Fruit fly (Drosophila melanogaster) whole organism, prepupa: ENCODE measurements around the gene CG13950.
A peak's percentile ranks its signal among the peaks of the same experiment; 100 is the strongest.

Experiments used
- Blimp-1 ChIP-seq: fragments of 200-800 bp; sonication (Bioruptor generic); optimal IDR thresholded peaks from 3 replicates; lab custom pipeline; 2017; ENCODE audit warnings: missing biosample characterization, missing genetic modification characterization, mild to moderate bottlenecking, moderate library complexity, missing genetic modification reagents
- CG10631 ChIP-seq: fragments of 200-800 bp; sonication (Bioruptor generic); optimal IDR thresholded peaks from 2 replicates; lab custom pipeline; 2016; ENCODE audit warnings: missing biosample characterization, missing genetic modification characterization
- CG10669 ChIP-seq: fragments of 200-800 bp; sonication (Bioruptor generic); optimal IDR thresholded peaks from 3 replicates; lab custom pipeline; 2018; ENCODE audit warnings: missing biosample characterization, mild to moderate bottlenecking, missing genetic modification characterization, moderate library complexity
- CG11294 ChIP-seq: fragments of 200-800 bp; sonication (Bioruptor generic); IDR thresholded peaks from 2 replicates; pipeline ENCODE4 v1.3.6; 2022; ENCODE audit warnings: missing biosample characterization, missing genetic modification characterization
- CG11902 ChIP-seq: fragments of 200-800 bp; sonication (Bioruptor generic); optimal IDR thresholded peaks from 3 replicates; lab custom pipeline; 2016; ENCODE audit warnings: missing biosample characterization, missing genetic modification characterization
- CG15336 ChIP-seq: fragments of 200-800 bp; sonication (Bioruptor generic); IDR thresholded peaks from 2 replicates; pipeline ENCODE4 v1.3.6; 2022; ENCODE audit warnings: missing biosample characterization, missing genetic modification characterization
- CG1621 ChIP-seq: fragments of 200-800 bp; sonication (Bioruptor generic); optimal IDR thresholded peaks from 3 replicates; lab custom pipeline; 2018; ENCODE audit warnings: missing biosample characterization, mild to moderate bottlenecking, missing genetic modification characterization
- CG16779 ChIP-seq: fragments of 200-800 bp; sonication (Bioruptor generic); optimal IDR thresholded peaks from 3 replicates; lab custom pipeline; 2017; ENCODE audit warnings: missing biosample characterization, mild to moderate bottlenecking, missing genetic modification characterization
- CG3032 ChIP-seq: fragments of 200-800 bp; optimal IDR thresholded peaks from 2 replicates; lab custom pipeline; 2019; ENCODE audit warnings: missing biosample characterization, mild to moderate bottlenecking, missing genetic modification characterization, moderate library complexity
- CG31627 ChIP-seq: fragments of 200-800 bp; sonication (Bioruptor generic); optimal IDR thresholded peaks from 3 replicates; lab custom pipeline; 2016; ENCODE audit warnings: missing biosample characterization, missing genetic modification characterization
- CG32006 ChIP-seq: fragments of 200-800 bp; sonication (Bioruptor generic); optimal IDR thresholded peaks from 3 replicates; lab custom pipeline; 2017; ENCODE audit warnings: missing biosample characterization, mild to moderate bottlenecking, missing genetic modification characterization
- CG34406 ChIP-seq: fragments of 200-800 bp; sonication (Bioruptor generic); optimal IDR thresholded peaks from 3 replicates; lab custom pipeline; 2016; ENCODE audit warnings: missing biosample characterization, missing genetic modification characterization
- CG3919 ChIP-seq: fragments of 200-800 bp; sonication (Bioruptor generic); optimal IDR thresholded peaks from 3 replicates; lab custom pipeline; 2016; ENCODE audit warnings: missing biosample characterization, missing genetic modification characterization
- CG4318 ChIP-seq: fragments of 200-800 bp; sonication (Bioruptor generic); optimal IDR thresholded peaks from 3 replicates; lab custom pipeline; 2017; ENCODE audit warnings: missing biosample characterization, mild to moderate bottlenecking, missing genetic modification characterization
- CG6792 ChIP-seq: fragments of 200-800 bp; sonication (Bioruptor generic); optimal IDR thresholded peaks from 3 replicates; lab custom pipeline; 2016; ENCODE audit warnings: missing biosample characterization, missing genetic modification characterization
- CG6808 ChIP-seq: fragments of 200-800 bp; sonication (Bioruptor generic); optimal IDR thresholded peaks from 3 replicates; lab custom pipeline; 2017; ENCODE audit warnings: missing biosample characterization, missing genetic modification characterization, mild to moderate bottlenecking, moderate library complexity, missing genetic modification reagents
- CG6854 ChIP-seq: fragments of 200-800 bp; sonication (Bioruptor generic); optimal IDR thresholded peaks from 2 replicates; lab custom pipeline; 2017; ENCODE audit warnings: missing biosample characterization, mild to moderate bottlenecking, missing genetic modification characterization
- CG8119 ChIP-seq: fragments of 200-800 bp; sonication (Bioruptor generic); IDR thresholded peaks from 3 replicates; pipeline ENCODE4 v1.3.6; 2022; ENCODE audit warnings: missing biosample characterization, missing genetic modification characterization
- CG8319 ChIP-seq: fragments of 200-800 bp; sonication (Bioruptor generic); optimal IDR thresholded peaks from 3 replicates; lab custom pipeline; 2016; ENCODE audit warnings: missing biosample characterization, missing genetic modification characterization
- CG8632 ChIP-seq: fragments of 200-800 bp; sonication (Bioruptor generic); optimal IDR thresholded peaks from 3 replicates; lab custom pipeline; 2016; ENCODE audit warnings: missing biosample characterization, missing genetic modification characterization
- CG9139 ChIP-seq: fragments of 200-800 bp; sonication (Bioruptor generic); optimal IDR thresholded peaks from 3 replicates; lab custom pipeline; 2017; ENCODE audit warnings: missing biosample characterization, mild to moderate bottlenecking, missing genetic modification characterization
- Eip75B ChIP-seq: fragments of 200-800 bp; sonication (Bioruptor generic); optimal IDR thresholded peaks from 3 replicates; lab custom pipeline; 2016; ENCODE audit warnings: missing biosample characterization, missing genetic modification characterization
- Eip78C ChIP-seq: fragments of 200-800 bp; sonication (Bioruptor generic); peaks from one replicate; lab custom pipeline; 2016; ENCODE audit warnings: missing biosample characterization, missing genetic modification characterization
- Eip93F ChIP-seq: fragments of 200-800 bp; sonication (Bioruptor generic); optimal IDR thresholded peaks from 2 replicates; lab custom pipeline; 2016; ENCODE audit warnings: missing biosample characterization, mild to moderate bottlenecking, missing genetic modification characterization
- Ets21C ChIP-seq: fragments of 200-800 bp; sonication (Bioruptor generic); optimal IDR thresholded peaks from 3 replicates; lab custom pipeline; 2016; ENCODE audit warnings: missing biosample characterization, missing genetic modification characterization
- Gug ChIP-seq: fragments of 200-800 bp; sonication (Bioruptor generic); IDR thresholded peaks from 2 replicates; pipeline ENCODE4 v1.3.6; 2022; ENCODE audit warnings: missing biosample characterization, missing genetic modification characterization
- Hr38 ChIP-seq: sonication (Bioruptor generic); optimal IDR thresholded peaks from 2 replicates; lab custom pipeline; 2016; ENCODE audit warnings: missing biosample characterization, missing genetic modification characterization
- Hr39 ChIP-seq: fragments of 200-800 bp; sonication (Bioruptor generic); optimal IDR thresholded peaks from 2 replicates; lab custom pipeline; 2016; ENCODE audit warnings: missing biosample characterization, missing genetic modification characterization
- Lpt ChIP-seq: fragments of 200-800 bp; sonication (Bioruptor generic); optimal IDR thresholded peaks from 3 replicates; lab custom pipeline; 2016; ENCODE audit warnings: missing biosample characterization, missing genetic modification characterization
- Met ChIP-seq: fragments of 200-800 bp; sonication (Bioruptor generic); optimal IDR thresholded peaks from 3 replicates; lab custom pipeline; 2016; ENCODE audit warnings: missing biosample characterization, missing genetic modification characterization
- OdsH ChIP-seq: fragments of 200-800 bp; sonication (Bioruptor generic); optimal IDR thresholded peaks from 3 replicates; lab custom pipeline; 2016; ENCODE audit warnings: missing biosample characterization, missing genetic modification characterization
- Smox ChIP-seq: fragments of 200-800 bp; sonication (Bioruptor generic); optimal IDR thresholded peaks from 3 replicates; lab custom pipeline; 2016; ENCODE audit warnings: missing biosample characterization, missing genetic modification characterization
- Sox102F ChIP-seq: fragments of 200-800 bp; sonication (Bioruptor generic); optimal IDR thresholded peaks from 2 replicates; lab custom pipeline; 2016; ENCODE audit warnings: missing biosample characterization, mild to moderate bottlenecking, missing genetic modification characterization
- Sox15 ChIP-seq: fragments of 200-800 bp; sonication (Bioruptor generic); optimal IDR thresholded peaks from 3 replicates; lab custom pipeline; 2016; ENCODE audit warnings: missing biosample characterization, missing genetic modification characterization
- achi ChIP-seq: fragments of 200-800 bp; sonication (Bioruptor generic); optimal IDR thresholded peaks from 3 replicates; lab custom pipeline; 2016; ENCODE audit warnings: missing biosample characterization, missing genetic modification characterization
- acj6 ChIP-seq: fragments of 200-800 bp; sonication (Bioruptor generic); optimal IDR thresholded peaks from 3 replicates; lab custom pipeline; 2016; ENCODE audit warnings: missing biosample characterization, missing genetic modification characterization
- cyc ChIP-seq: fragments of 200-800 bp; sonication (Bioruptor generic); optimal IDR thresholded peaks from 3 replicates; lab custom pipeline; 2016; ENCODE audit warnings: missing biosample characterization, missing genetic modification characterization
- dsx ChIP-seq: fragments of 200-800 bp; optimal IDR thresholded peaks from 3 replicates; lab custom pipeline; 2019; ENCODE audit warnings: missing biosample characterization, mild to moderate bottlenecking, missing genetic modification characterization, moderate library complexity; ENCODE audit not compliant: poor library complexity, severe bottlenecking
- eg ChIP-seq: fragments of 200-800 bp; sonication (Bioruptor generic); IDR thresholded peaks from 3 replicates; pipeline ENCODE4 v1.3.6; 2022; ENCODE audit warnings: missing biosample characterization, missing genetic modification characterization
- esn ChIP-seq: fragments of 200-800 bp; sonication (Bioruptor generic); optimal IDR thresholded peaks from 2 replicates; lab custom pipeline; 2016; ENCODE audit warnings: missing biosample characterization, mild to moderate bottlenecking, missing genetic modification characterization, moderate library complexity
- fd59A ChIP-seq: fragments of 200-800 bp; sonication (Bioruptor generic); optimal IDR thresholded peaks from 2 replicates; lab custom pipeline; 2017; ENCODE audit warnings: missing biosample characterization, mild to moderate bottlenecking, missing genetic modification characterization, missing genetic modification reagents
- fd85E ChIP-seq: fragments of 200-800 bp; sonication (Bioruptor generic); optimal IDR thresholded peaks from 3 replicates; lab custom pipeline; 2016; ENCODE audit warnings: missing biosample characterization, missing genetic modification characterization
- fkh ChIP-seq: fragments of 200-800 bp; sonication (Bioruptor generic); optimal IDR thresholded peaks from 3 replicates; lab custom pipeline; 2017; ENCODE audit warnings: missing biosample characterization, mild to moderate bottlenecking, missing genetic modification characterization, moderate library complexity
- lz ChIP-seq: fragments of 200-800 bp; sonication (Bioruptor generic); optimal IDR thresholded peaks from 3 replicates; lab custom pipeline; 2016; ENCODE audit warnings: missing biosample characterization, missing genetic modification characterization
- pdm3 ChIP-seq: fragments of 200-800 bp; sonication (Bioruptor generic); optimal IDR thresholded peaks from 3 replicates; lab custom pipeline; 2016; ENCODE audit warnings: missing biosample characterization, missing genetic modification characterization
- salr ChIP-seq, 2 experiments: fragments of 200-800 bp; sonication (Bioruptor generic); optimal IDR thresholded peaks; 3 replicates each; lab custom pipeline; 2016 to 2018; ENCODE audit warnings: missing biosample characterization in 2 of 2, missing genetic modification characterization in 2 of 2, mild to moderate bottlenecking in 1 of 2
- spab ChIP-seq: fragments of 200-800 bp; sonication (Bioruptor generic); optimal IDR thresholded peaks from 2 replicates; lab custom pipeline; 2017; ENCODE audit warnings: missing biosample characterization, mild to moderate bottlenecking, missing genetic modification characterization, missing genetic modification reagents
- svp ChIP-seq: fragments of 200-800 bp; sonication (Bioruptor generic); peaks from one replicate; lab custom pipeline; 2016; ENCODE audit warnings: missing biosample characterization, missing genetic modification characterization
- topi ChIP-seq: fragments of 200-800 bp; sonication (Bioruptor generic); optimal IDR thresholded peaks from 3 replicates; lab custom pipeline; 2016; ENCODE audit warnings: missing biosample characterization, missing genetic modification characterization
- vri ChIP-seq: fragments of 200-800 bp; sonication (Bioruptor generic); optimal IDR thresholded peaks from 3 replicates; lab custom pipeline; 2016; ENCODE audit warnings: missing biosample characterization, mild to moderate bottlenecking, missing genetic modification characterization

Gene CG13950

dm6 chr2L:843850-844791 lies 15.9 kb upstream of the CG13950 start:
- TF ChIP-seq lz (GFP tag; lab: Kevin White, UChicago) (no peak), CG6854 (peak; percentile 16), Sox102F (no peak), achi (GFP tag; lab: Kevin White, UChicago) (peak; percentile 45), topi (GFP tag; lab: Kevin White, UChicago) (peak; percentile 17), CG10669 (peak; percentile 53), CG11294 (GFP tag; lab: Robert Waterston, UW) (no peak; the same call in 1 of the 2 replicates), svp (GFP tag; lab: Kevin White, UChicago) (peak; percentile 41), OdsH (GFP tag; lab: Kevin White, UChicago) (no peak), fd85E (GFP tag; lab: Kevin White, UChicago) (no peak), CG11902 (GFP tag; lab: Kevin White, UChicago) (no peak), CG1621 (tag; lab: Kevin White, UChicago) (peak; percentile 45), pdm3 (peak; percentile 22), CG8632 (no peak), Lpt (GFP tag; lab: Kevin White, UChicago) (no peak), Eip78C (GFP tag; lab: Kevin White, UChicago) (peak; percentile 76), Eip75B (GFP tag; lab: Kevin White, UChicago) (peak; percentile 23), Blimp-1 (GFP tag; lab: Kevin White, UChicago) (no peak), Gug (GFP tag; lab: Robert Waterston, UW) (peak; percentile 38), esn (GFP tag; lab: Kevin White, UChicago) (no peak), CG10631 (GFP tag; lab: Kevin White, UChicago) (peak; percentile 41), CG3032 (tag; lab: Kevin White, UChicago) (peak; percentile 28), Met (no peak), CG16779 (tag; lab: Kevin White, UChicago) (no peak), eg (peak; percentile 74), spab (GFP tag; lab: Kevin White, UChicago) (peak; percentile 34), Smox (GFP tag; lab: Kevin White, UChicago) (no peak), CG15336 (GFP tag; lab: Robert Waterston, UW) (peak; percentile 49), fkh (GFP tag; lab: Kevin White, UChicago) (no peak), CG3919 (GFP tag; lab: Kevin White, UChicago) (peak; percentile 28), cyc (GFP tag; lab: Kevin White, UChicago) (no peak), CG8319 (GFP tag; lab: Kevin White, UChicago) (no peak), fd59A (GFP tag; lab: Kevin White, UChicago) (peak; percentile 23), Eip93F (GFP tag; lab: Kevin White, UChicago) (no peak), CG9139 (GFP tag; lab: Kevin White, UChicago) (no peak), CG32006 (peak; percentile 62), Sox15 (GFP tag; lab: Kevin White, UChicago) (no peak), CG4318 (GFP tag; lab: Kevin White, UChicago) (no peak), CG31627 (no peak), CG8119 (GFP tag; lab: Robert Waterston, UW) (peak; percentile 57; the same call in 2 of the 3 replicates), acj6 (GFP tag; lab: Kevin White, UChicago) (peak; percentile 18), salr (GFP tag; optimal IDR thresholded peaks at IDR 0.05; lab: Kevin White, UChicago) (peak in 1 of 2 experiments; percentile 19), CG34406 (GFP tag; lab: Kevin White, UChicago) (no peak), Hr38 (GFP tag; lab: Kevin White, UChicago) (no peak), vri (no peak), Hr39 (GFP tag; lab: Kevin White, UChicago) (no peak), dsx (GFP tag; lab: Kevin White, UChicago) (no peak), CG6808 (GFP tag; lab: Kevin White, UChicago) (peak; percentile 34), CG6792 (no peak), Ets21C (GFP tag; lab: Kevin White, UChicago) (no peak)
